Worm (Caenorhabditis elegans) whole organism, L3 larva: Measurements from ENCODE around the gene ctf-4.

Experiments
- ZK546.5 ChIP-seq: sonication (generic microtip); optimal IDR thresholded peaks from 2 replicates; lab custom pipeline; 2017; ENCODE audit warnings: missing biosample characterization, missing genetic modification characterization
- ceh-82 ChIP-seq: fragments of 150-350 bp; optimal IDR thresholded peaks from 2 replicates; lab custom pipeline; 2014; ENCODE audit warnings: missing biosample characterization, missing genetic modification characterization
- elt-1 ChIP-seq: fragments of 150-350 bp; optimal IDR thresholded peaks from 2 replicates; lab custom pipeline; 2014; ENCODE audit warnings: missing biosample characterization, missing genetic modification characterization
- elt-3 ChIP-seq, 3 experiments: fragments of 150-350 bp in 1 of 3; sonication (generic microtip) in 2 of 3; optimal IDR thresholded peaks; 2 replicates in 2 of 3; 4 replicates in 1 of 3; lab custom pipeline; 2014 to 2017; ENCODE audit warnings: missing biosample characterization in 3 of 3, missing genetic modification characterization in 3 of 3
- fkh-10 ChIP-seq: sonication (generic microtip); optimal IDR thresholded peaks from 2 replicates; lab custom pipeline; 2017; ENCODE audit warnings: missing biosample characterization, missing genetic modification reagents, missing genetic modification characterization
- snpc-4 ChIP-seq: fragments of 150-350 bp; optimal IDR thresholded peaks from 2 replicates; lab custom pipeline; 2014; ENCODE audit warnings: missing biosample characterization, missing genetic modification characterization
- zag-1 ChIP-seq: fragments of 150-350 bp; optimal IDR thresholded peaks from 2 replicates; lab custom pipeline; 2014; ENCODE audit warnings: missing biosample characterization, missing genetic modification characterization

DNA sequence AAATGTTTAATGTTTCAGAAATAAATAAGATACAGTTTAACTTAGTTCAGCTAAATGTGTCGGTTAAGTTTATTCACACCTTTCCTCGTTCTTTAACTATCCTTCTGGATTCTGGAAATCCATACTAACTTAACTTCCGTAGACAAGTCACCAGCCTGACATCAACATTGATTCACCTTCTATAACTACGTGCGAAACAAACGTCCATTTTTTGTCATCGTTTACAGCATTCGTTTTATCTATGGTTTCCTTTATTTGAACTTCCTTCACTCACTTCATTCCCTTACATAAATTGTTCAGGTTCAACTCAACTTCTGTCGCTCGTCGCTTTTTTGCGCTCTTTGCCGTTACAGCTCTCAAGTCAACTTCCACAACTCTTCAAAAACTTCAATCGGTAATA lies 24.2 kb downstream of the ctf-4 start, which contains the start of gene F17C11.26:
- TF ChIP-seq zag-1 (no peak), elt-1 (tag; lab: Kevin White, UChicago) (no peak), ceh-82 (tag; lab: Kevin White, UChicago) (no peak), ZK546.5 (tag; lab: Kevin White, UChicago) (no peak), elt-3 (tag; optimal IDR thresholded peaks at IDR 0.05; lab: Kevin White, UChicago) (no peak), snpc-4 (tag; lab: Kevin White, UChicago) (no peak), fkh-10 (GFP tag; lab: Kevin White, UChicago) (no peak)
